Worm (Caenorhabditis elegans) whole organism, midembryonic: ENCODE data around the gene gsp-1.

Experiments
- cog-1 ChIP-seq: sonication (generic microtip); optimal IDR thresholded peaks from 2 replicates; lab custom pipeline; 2016; ENCODE audit warnings: missing genetic modification characterization, missing compliant biosample characterization
- flt-1 ChIP-seq: fragments of 200-800 bp; sonication (Bioruptor generic); IDR thresholded peaks from 2 replicates; pipeline ENCODE4 v1.3.6; 2022; ENCODE audit warnings: missing genetic modification characterization, missing compliant biosample characterization
- klf-2 ChIP-seq: fragments of 200-800 bp; sonication (Bioruptor generic); conservative IDR thresholded peaks from 2 replicates; pipeline ENCODE4 v1.3.6; 2022; ENCODE audit warnings: missing genetic modification reagents, missing genetic modification characterization, missing compliant biosample characterization
- med-1 ChIP-seq: sonication (generic microtip); optimal IDR thresholded peaks from 2 replicates; lab custom pipeline; 2017; ENCODE audit warnings: missing genetic modification characterization, mild to moderate bottlenecking, missing compliant biosample characterization, antibody characterized with exemption, missing genetic modification reagents; ENCODE audit not compliant: insufficient read depth
- ref-1 ChIP-seq: fragments of 200-800 bp; sonication (Bioruptor generic); conservative IDR thresholded peaks from 2 replicates; pipeline ENCODE4 v1.3.6; 2022; ENCODE audit warnings: missing genetic modification reagents, missing genetic modification characterization, missing compliant biosample characterization
- tab-1 ChIP-seq: fragments of 200-800 bp; sonication (Bioruptor generic); IDR thresholded peaks from 2 replicates; pipeline ENCODE4 v1.3.6; 2022; ENCODE audit warnings: missing genetic modification characterization, missing compliant biosample characterization
- ztf-29 ChIP-seq: fragments of 200-800 bp; sonication (Bioruptor generic); IDR thresholded peaks from 2 replicates; pipeline ENCODE4 v1.3.6; 2022; ENCODE audit warnings: missing genetic modification reagents, missing genetic modification characterization, missing compliant biosample characterization

ce11 chrV:10648146-10648545 is 34.1 kb upstream of the gsp-1 start, which contains the start of gene aqp-6:
- TF ChIP-seq cog-1 (tag; lab: Kevin White, UChicago) (no peak), ref-1 (GFP tag; lab: Robert Waterston, UW) (no peak), tab-1 (no peak), klf-2 (no peak), ztf-29 (GFP tag; lab: Robert Waterston, UW) (no peak), flt-1 (GFP tag; lab: Robert Waterston, UW) (no peak), med-1 (GFP tag; lab: Kevin White, UChicago) (no peak)
